Fruit fly (Drosophila melanogaster) whole organism, embryonic: ENCODE results near the gene CG14230.

ENCODE experiments used
- Awh ChIP-seq: fragments of 200-800 bp; sonication (Bioruptor generic); IDR thresholded peaks from 2 replicates; pipeline ENCODE4, ENCODE4 v1.3.6; 2022; ENCODE audit warnings: missing biosample characterization, missing genetic modification characterization
- Bteb2 ChIP-seq: fragments of 200-800 bp; sonication (Bioruptor generic); optimal IDR thresholded peaks from 2 replicates; lab custom pipeline; 2016; ENCODE audit warnings: missing biosample characterization, missing genetic modification characterization
- CG1024 ChIP-seq: fragments of 200-800 bp; sonication (Bioruptor generic); IDR thresholded peaks from 2 replicates; pipeline ENCODE4 v1.3.6; 2022; ENCODE audit warnings: missing biosample characterization, missing genetic modification characterization
- CG1529 ChIP-seq: fragments of 200-800 bp; sonication (Bioruptor generic); optimal IDR thresholded peaks from 3 replicates; lab custom pipeline; 2018; ENCODE audit warnings: missing biosample characterization, missing genetic modification characterization
- CG17359 ChIP-seq: fragments of 200-800 bp; sonication (Bioruptor generic); optimal IDR thresholded peaks from 3 replicates; lab custom pipeline; 2018; ENCODE audit warnings: missing biosample characterization, mild to moderate bottlenecking, missing genetic modification characterization, moderate library complexity
- CG17385 ChIP-seq: fragments of 200-800 bp; sonication (Bioruptor generic); optimal IDR thresholded peaks from 3 replicates; lab custom pipeline; 2018; ENCODE audit warnings: missing biosample characterization, mild to moderate bottlenecking, missing genetic modification characterization
- CG18011 ChIP-seq: fragments of 200-800 bp; sonication (Bioruptor generic); optimal IDR thresholded peaks from 2 replicates; lab custom pipeline; 2017; ENCODE audit warnings: missing biosample characterization, missing genetic modification characterization, mild to moderate bottlenecking, moderate library complexity, missing genotype
- CG18262 ChIP-seq: fragments of 200-800 bp; optimal IDR thresholded peaks from 3 replicates; lab custom pipeline; 2019; ENCODE audit warnings: missing biosample characterization, mild to moderate bottlenecking, missing genetic modification characterization, moderate library complexity
- CG18619 ChIP-seq: fragments of 200-800 bp; sonication (Bioruptor generic); optimal IDR thresholded peaks from 3 replicates; lab custom pipeline; 2017; ENCODE audit warnings: missing biosample characterization, mild to moderate bottlenecking, missing genetic modification characterization
- CG2120 ChIP-seq: fragments of 200-800 bp; sonication (Bioruptor generic); optimal IDR thresholded peaks from 3 replicates; lab custom pipeline; 2016; ENCODE audit warnings: missing biosample characterization, missing genetic modification characterization
- CG2678 ChIP-seq: fragments of 200-800 bp; sonication (Bioruptor generic); optimal IDR thresholded peaks from 3 replicates; lab custom pipeline; 2019; ENCODE audit warnings: missing biosample characterization, mild to moderate bottlenecking, missing genetic modification characterization, moderate library complexity
- CG30020 ChIP-seq: fragments of 200-800 bp; optimal IDR thresholded peaks from 2 replicates; lab custom pipeline; 2019; ENCODE audit warnings: missing biosample characterization, mild to moderate bottlenecking, missing genetic modification characterization, moderate library complexity
- CG30403 ChIP-seq: fragments of 200-800 bp; sonication (Bioruptor generic); optimal IDR thresholded peaks from 3 replicates; lab custom pipeline; 2016; ENCODE audit warnings: missing biosample characterization, missing genetic modification characterization
- CG32767 ChIP-seq: fragments of 200-800 bp; sonication (Bioruptor generic); IDR thresholded peaks from 2 replicates; pipeline ENCODE4 v1.3.6; 2022; ENCODE audit warnings: missing biosample characterization, missing genetic modification characterization
- CG3281 ChIP-seq: fragments of 200-800 bp; sonication (Bioruptor generic); optimal IDR thresholded peaks from 3 replicates; lab custom pipeline; 2017; ENCODE audit warnings: missing biosample characterization, mild to moderate bottlenecking, missing genetic modification characterization
- CG4617 ChIP-seq: fragments of 200-800 bp; sonication (Bioruptor generic); optimal IDR thresholded peaks from 3 replicates; lab custom pipeline; 2016; ENCODE audit warnings: missing biosample characterization, missing genetic modification characterization, borderline replicate concordance
- CG6254 ChIP-seq: fragments of 200-800 bp; sonication (Bioruptor generic); optimal IDR thresholded peaks from 3 replicates; lab custom pipeline; 2017; ENCODE audit warnings: mild to moderate bottlenecking, missing biosample characterization, missing genetic modification reagents, missing genetic modification characterization
- CG6272 ChIP-seq: fragments of 200-800 bp; sonication (Bioruptor generic); IDR thresholded peaks from 2 replicates; pipeline ENCODE4 v1.3.6; 2022; ENCODE audit warnings: missing biosample characterization, missing genetic modification characterization
- CG6791 ChIP-seq: fragments of 200-800 bp; sonication (Bioruptor generic); IDR thresholded peaks from 3 replicates; pipeline ENCODE4 v1.3.6; 2022; ENCODE audit warnings: missing biosample characterization, missing genetic modification characterization; ENCODE audit not compliant: partially characterized antibody
- CG7963 ChIP-seq: fragments of 200-800 bp; sonication (Bioruptor generic); IDR thresholded peaks from 3 replicates; pipeline ENCODE4 v1.3.6; 2022; ENCODE audit warnings: missing biosample characterization, missing genetic modification characterization; ENCODE audit not compliant: partially characterized antibody
- CG9215 ChIP-seq: fragments of 200-800 bp; sonication (Bioruptor generic); IDR thresholded peaks from 2 replicates; pipeline ENCODE4 v1.3.6; 2022; ENCODE audit warnings: missing biosample characterization, missing genetic modification characterization
- CG9727 ChIP-seq: fragments of 200-800 bp; sonication (Bioruptor generic); optimal IDR thresholded peaks from 3 replicates; lab custom pipeline; 2017; ENCODE audit warnings: missing biosample characterization, mild to moderate bottlenecking, missing genetic modification characterization
- CG9817 ChIP-seq: fragments of 200-800 bp; sonication (Bioruptor generic); optimal IDR thresholded peaks from 2 replicates; lab custom pipeline; 2018; ENCODE audit warnings: missing biosample characterization, mild to moderate bottlenecking, missing genetic modification characterization, moderate library complexity
- E2f2 ChIP-seq: fragments of 200-800 bp; sonication (Bioruptor generic); IDR thresholded peaks from 2 replicates; pipeline ENCODE4 v1.3.6; 2022; ENCODE audit warnings: missing biosample characterization, missing genetic modification characterization
- Elba2 ChIP-seq: fragments of 200-800 bp; sonication (Bioruptor generic); optimal IDR thresholded peaks from 3 replicates; lab custom pipeline; 2016; ENCODE audit warnings: missing biosample characterization, missing genetic modification characterization
- Ets97D ChIP-seq: fragments of 200-800 bp; sonication (Bioruptor generic); optimal IDR thresholded peaks from 3 replicates; lab custom pipeline; 2016; ENCODE audit warnings: missing biosample characterization, missing genetic modification characterization
- Optix ChIP-seq: fragments of 200-800 bp; sonication (Bioruptor generic); IDR thresholded peaks from 3 replicates; pipeline ENCODE4 v1.3.6; 2022; ENCODE audit warnings: missing biosample characterization, missing genetic modification characterization
- PHDP ChIP-seq: fragments of 200-800 bp; sonication (Bioruptor generic); optimal IDR thresholded peaks from 3 replicates; lab custom pipeline; 2018; ENCODE audit warnings: missing biosample characterization, mild to moderate bottlenecking, missing genetic modification characterization, moderate library complexity
- Poxn ChIP-seq: fragments of 200-800 bp; sonication (Bioruptor generic); IDR thresholded peaks from 2 replicates; pipeline ENCODE4 v1.3.6; 2022; ENCODE audit warnings: missing biosample characterization, missing genetic modification characterization
- Ravus ChIP-seq: fragments of 200-800 bp; sonication (Bioruptor generic); IDR thresholded peaks from 2 replicates; pipeline ENCODE4 v1.3.6; 2022; ENCODE audit warnings: missing biosample characterization, missing genetic modification characterization
- Side ChIP-seq: fragments of 200-800 bp; sonication (Bioruptor generic); optimal IDR thresholded peaks from 2 replicates; lab custom pipeline; 2016; ENCODE audit warnings: missing biosample characterization, missing genetic modification characterization
- Sin3A ChIP-seq: fragments of >200 bp; optimal IDR thresholded peaks from 2 replicates; lab custom pipeline; 2018
- YL-1 ChIP-seq: fragments of 200-800 bp; sonication (Bioruptor generic); optimal IDR thresholded peaks from 3 replicates; lab custom pipeline; 2017; ENCODE audit warnings: missing biosample characterization, mild to moderate bottlenecking, missing genetic modification characterization
- grau ChIP-seq: fragments of 200-800 bp; optimal IDR thresholded peaks from 3 replicates; lab custom pipeline; 2019; ENCODE audit warnings: missing biosample characterization, mild to moderate bottlenecking, missing genetic modification characterization, moderate library complexity
- grn ChIP-seq: fragments of 200-800 bp; sonication (Bioruptor generic); optimal IDR thresholded peaks from 3 replicates; lab custom pipeline; 2017; ENCODE audit warnings: missing biosample characterization, missing genetic modification characterization
- gro ChIP-seq: fragments of 200-800 bp; sonication (Bioruptor generic); optimal IDR thresholded peaks from 2 replicates; lab custom pipeline; 2016; ENCODE audit warnings: missing biosample characterization, missing genetic modification characterization
- gsb-n ChIP-seq: fragments of 200-800 bp; sonication (Bioruptor generic); optimal IDR thresholded peaks from 3 replicates; lab custom pipeline; 2018; ENCODE audit warnings: missing biosample characterization, mild to moderate bottlenecking, missing genetic modification characterization
- hbn ChIP-seq: fragments of 200-800 bp; sonication (Bioruptor generic); IDR thresholded peaks from 2 replicates; pipeline ENCODE4 v1.3.6; 2022; ENCODE audit warnings: missing biosample characterization, missing genetic modification characterization; ENCODE audit not compliant: partially characterized antibody
- insv ChIP-seq, 2 experiments: fragments of 200-800 bp; sonication (Bioruptor generic); optimal IDR thresholded peaks; 3 replicates each; lab custom pipeline; 2016 to 2018; ENCODE audit warnings: missing biosample characterization in 2 of 2, missing genetic modification characterization in 2 of 2
- kni ChIP-seq: fragments of 200-800 bp; sonication (Bioruptor generic); optimal IDR thresholded peaks from 3 replicates; lab custom pipeline; 2017; ENCODE audit warnings: mild to moderate bottlenecking, missing biosample characterization, missing genetic modification reagents, missing genetic modification characterization
- lmd ChIP-seq: fragments of 200-800 bp; sonication (Bioruptor generic); IDR thresholded peaks from 2 replicates; pipeline ENCODE4 v1.3.6; 2022; ENCODE audit warnings: missing biosample characterization, missing genetic modification characterization
- nerfin-1 ChIP-seq: fragments of 200-800 bp; sonication (Bioruptor generic); optimal IDR thresholded peaks from 3 replicates; lab custom pipeline; 2019; ENCODE audit warnings: missing biosample characterization, mild to moderate bottlenecking, missing genetic modification characterization, moderate library complexity
- nmo ChIP-seq: fragments of 200-800 bp; sonication (Bioruptor generic); optimal IDR thresholded peaks from 2 replicates; lab custom pipeline; 2018; ENCODE audit warnings: missing biosample characterization, mild to moderate bottlenecking, missing genetic modification characterization, moderate library complexity
- onecut ChIP-seq: fragments of 200-800 bp; sonication (Bioruptor generic); IDR thresholded peaks from 2 replicates; pipeline ENCODE4 v1.3.6; 2022; ENCODE audit warnings: missing biosample characterization, missing genetic modification characterization
- pum ChIP-seq: fragments of 200-800 bp; sonication (Bioruptor generic); optimal IDR thresholded peaks from 2 replicates; lab custom pipeline; 2016; ENCODE audit warnings: missing biosample characterization, missing genetic modification characterization
- ro ChIP-seq: fragments of 200-800 bp; sonication (Bioruptor generic); IDR thresholded peaks from 2 replicates; pipeline ENCODE4 v1.3.6; 2022; ENCODE audit warnings: missing biosample characterization, missing genetic modification characterization
- row ChIP-seq: fragments of 200-800 bp; sonication (Bioruptor generic); IDR thresholded peaks from 3 replicates; pipeline ENCODE4 v1.3.6; 2022; ENCODE audit warnings: missing biosample characterization, missing genetic modification characterization
- trh ChIP-seq: fragments of 200-800 bp; sonication (Bioruptor generic); optimal IDR thresholded peaks from 2 replicates; lab custom pipeline; 2016; ENCODE audit warnings: missing biosample characterization, missing genetic modification characterization
- unc-4 ChIP-seq: fragments of 200-800 bp; sonication (Bioruptor generic); IDR thresholded peaks from 2 replicates; pipeline ENCODE4 v1.3.6; 2022; ENCODE audit warnings: missing biosample characterization, missing genetic modification characterization; ENCODE audit not compliant: partially characterized antibody
- unpg ChIP-seq: fragments of 200-800 bp; sonication (Bioruptor generic); optimal IDR thresholded peaks from 3 replicates; lab custom pipeline; 2018; ENCODE audit warnings: missing biosample characterization, mild to moderate bottlenecking, missing genetic modification characterization, moderate library complexity
- wek ChIP-seq: fragments of 200-800 bp; sonication (Bioruptor generic); optimal IDR thresholded peaks from 3 replicates; lab custom pipeline; 2018; ENCODE audit warnings: missing biosample characterization, mild to moderate bottlenecking, missing genetic modification characterization, moderate library complexity

The CG14230 gene

DNA sequence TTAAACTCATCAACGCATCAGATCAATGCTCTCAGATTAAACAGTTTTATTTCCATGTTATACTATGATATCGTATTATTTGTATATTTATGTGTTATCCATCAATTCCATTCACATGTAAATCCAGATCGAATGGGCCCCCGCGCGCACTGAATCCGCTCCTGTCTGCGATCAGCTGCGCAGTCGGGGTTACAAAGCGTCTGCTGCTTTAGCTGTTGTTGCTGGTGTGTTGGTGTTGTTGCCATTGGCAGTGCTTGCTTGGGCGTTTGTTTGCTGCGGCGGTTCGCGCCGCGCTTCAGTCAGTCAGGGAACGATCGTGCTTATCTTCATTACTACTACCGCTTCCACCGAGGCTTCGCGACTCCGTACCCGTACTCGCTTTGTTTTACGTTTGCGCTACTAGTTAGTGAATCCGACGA lies 37.0 kb upstream of the CG14230 start, which contains the start of gene Zw (continued):
- TF ChIP-seq CG2120 (GFP tag; lab: Kevin White, UChicago) (peak; percentile 73), Side (peak; percentile 24), CG7963 (GFP tag; lab: Robert Waterston, UW) (no peak), CG32767 (GFP tag; lab: Robert Waterston, UW) (no peak), CG18619 (peak; percentile 16), CG1529 (GFP tag; lab: Kevin White, UChicago) (peak; percentile 0), CG6791 (GFP tag; lab: Robert Waterston, UW) (0 out of 3 replicates have a peak, but pooled peaks have one; percentile 22), CG17359 (tag; lab: Kevin White, UChicago) (peak; percentile 31), Ets97D (GFP tag; lab: Kevin White, UChicago) (no peak), CG30020 (tag; lab: Kevin White, UChicago) (no peak), trh (GFP tag; lab: Kevin White, UChicago) (no peak), CG2678 (tag; lab: Kevin White, UChicago) (peak; percentile 57), ro (no peak), CG9817 (tag; lab: Kevin White, UChicago) (peak; percentile 50), CG6272 (GFP tag; lab: Robert Waterston, UW) (peak; percentile 34; the same call in 1 of the 2 replicates), CG18011 (GFP tag; lab: Kevin White, UChicago) (no peak), unpg (GFP tag; lab: Kevin White, UChicago) (peak; percentile 29), gsb-n (tag; lab: Kevin White, UChicago) (no peak), E2f2 (GFP tag; lab: Robert Waterston, UW) (peak; percentile 35; the same call in 1 of the 2 replicates), PHDP (tag; lab: Kevin White, UChicago) (peak; percentile 19), nmo (GFP tag; lab: Kevin White, UChicago) (peak; percentile 46), CG1024 (GFP tag; lab: Robert Waterston, UW) (0 out of 2 replicates have a peak, but pooled peaks have one; percentile 7), CG18262 (tag; lab: Kevin White, UChicago) (peak; percentile 24), kni (GFP tag; lab: Kevin White, UChicago) (peak; percentile 25), Optix (GFP tag; lab: Robert Waterston, UW) (0 out of 3 replicates have a peak, but pooled peaks have one; percentile 60), Awh (no peak), Elba2 (no peak), CG3281 (peak; percentile 14), Poxn (GFP tag; lab: Robert Waterston, UW) (no peak), unc-4 (GFP tag; lab: Robert Waterston, UW) (no peak), wek (no peak), hbn (no peak), pum (GFP tag; lab: Kevin White, UChicago) (peak; percentile 19), gro (GFP tag; lab: Kevin White, UChicago) (peak; percentile 53), Sin3A (lab: Kevin White, UChicago) (no peak), Bteb2 (no peak), CG30403 (GFP tag; lab: Kevin White, UChicago) (peak; percentile 60), grau (tag; lab: Kevin White, UChicago) (peak; percentile 45), Ravus (GFP tag; lab: Robert Waterston, UW) (no peak), CG6254 (GFP tag; lab: Kevin White, UChicago) (no peak), CG4617 (GFP tag; lab: Kevin White, UChicago) (no peak), CG9727 (GFP tag; lab: Kevin White, UChicago) (no peak), YL-1 (GFP tag; lab: Kevin White, UChicago) (no peak), CG17385 (GFP tag; lab: Kevin White, UChicago) (no peak), row (GFP tag; lab: Robert Waterston, UW) (peak; percentile 94), nerfin-1 (tag; lab: Kevin White, UChicago) (peak; percentile 5), insv (GFP tag; optimal IDR thresholded peaks at IDR 0.05; lab: Kevin White, UChicago) (no peak), CG9215 (GFP tag; lab: Robert Waterston, UW) (peak; percentile 61), lmd (GFP tag; lab: Robert Waterston, UW) (peak; percentile 47; the same call in 1 of the 2 replicates), onecut (GFP tag; lab: Robert Waterston, UW) (0 out of 2 replicates have a peak, but pooled peaks have one; percentile 28), grn (GFP tag; lab: Kevin White, UChicago) (no peak)
